Fruit fly (Drosophila melanogaster): Measurements from ENCODE around the gene CG6565.
A peak's percentile ranks its signal among the peaks of the same experiment; 100 is the strongest.

CG6565 gene

dm6 chr2L:13368940-13369339, 4.9 kb upstream of the CG6565 start, which contains the start of gene CG31855 (continued):
- no peak for TF ChIP-seq tio (GFP tag; optimal IDR thresholded peaks at IDR 0.05)
- TF ChIP-seq CG11456 (GFP tag; IDR thresholded peaks at IDR 0.05), result peak; percentile 90
- TF ChIP-seq vnd (GFP tag; IDR thresholded peaks at IDR 0.05; ENCODE audit: partially characterized antibody), result 0 out of 3 replicates have a peak, but pooled peaks have one; percentile 35
- TF ChIP-seq gcm (GFP tag; optimal IDR thresholded peaks at IDR 0.05), result peak; percentile 68
- no peak for TF ChIP-seq inv (GFP tag; IDR thresholded peaks at IDR 0.05; ENCODE audit: partially characterized antibody)
- peak; percentile 7 for TF ChIP-seq psq (GFP tag; optimal IDR thresholded peaks at IDR 0.05)
- TF ChIP-seq Ptx1 (GFP tag; IDR thresholded peaks at IDR 0.05), result peak; percentile 85
- peak; percentile 94 for TF ChIP-seq B-H2 (GFP tag; optimal IDR thresholded peaks at IDR 0.05)
- TF ChIP-seq CG6272 (GFP tag; IDR thresholded peaks at IDR 0.05), result peak; percentile 77
- TF ChIP-seq CG10979 (tag; optimal IDR thresholded peaks at IDR 0.05), result peak; percentile 70
- TF ChIP-seq caup (GFP tag; optimal IDR thresholded peaks at IDR 0.05; ENCODE audit: severe bottlenecking), result peak; percentile 87
- TF ChIP-seq Dfd (GFP tag; optimal IDR thresholded peaks at IDR 0.05), result no peak
- TF ChIP-seq Pdp1 (GFP tag; optimal IDR thresholded peaks at IDR 0.05), result peak; percentile 71 to 79
- TF ChIP-seq CG7372 (GFP tag; IDR thresholded peaks at IDR 0.05), result peak; percentile 78
- no peak for TF ChIP-seq NK7.1 (GFP tag; optimal IDR thresholded peaks at IDR 0.05)
- TF ChIP-seq bowl (GFP tag; IDR thresholded peaks at IDR 0.05), result no peak
- no peak for TF ChIP-seq hb (GFP tag; IDR thresholded peaks at IDR 0.05; ENCODE audit: partially characterized antibody)
- TF ChIP-seq CG3281 (GFP tag; optimal IDR thresholded peaks at IDR 0.05), result peak; percentile 84
- peak; percentile 85 for TF ChIP-seq Fer3 (tag; optimal IDR thresholded peaks at IDR 0.05)
- peak; percentile 80 for TF ChIP-seq CG17829 (tag; optimal IDR thresholded peaks at IDR 0.05)
- TF ChIP-seq CG6765 (GFP tag; optimal IDR thresholded peaks at IDR 0.05), result peak; percentile 84
- TF ChIP-seq maf-S (GFP tag; optimal IDR thresholded peaks at IDR 0.05), result peak; percentile 76
- peak; percentile 11 for TF ChIP-seq Atf3 (GFP tag; optimal IDR thresholded peaks at IDR 0.05)
- no peak for TF ChIP-seq h (optimal IDR thresholded peaks at IDR 0.05)
- peak; percentile 75 for TF ChIP-seq fd3F (GFP tag; optimal IDR thresholded peaks at IDR 0.05)
- no peak for TF ChIP-seq NC2α (GFP tag; optimal IDR thresholded peaks at IDR 0.05)
- TF ChIP-seq CG15479 (GFP tag; optimal IDR thresholded peaks at IDR 0.05), result no peak
- peak; percentile 94 for TF ChIP-seq NFAT (GFP tag; IDR thresholded peaks at IDR 0.05)
- peak; percentile 71 for TF ChIP-seq Blimp-1 (GFP tag; optimal IDR thresholded peaks at IDR 0.05)
- no peak for TF ChIP-seq Elba2 (GFP tag; optimal IDR thresholded peaks at IDR 0.05)
- peak; percentile 71 for TF ChIP-seq Asciz (GFP tag; optimal IDR thresholded peaks at IDR 0.05)
- 0 out of 3 replicates have a peak, but pooled peaks have one; percentile 30 for TF ChIP-seq CG6175 (GFP tag; IDR thresholded peaks at IDR 0.05)
- peak; percentile 96 for TF ChIP-seq CG10267 (tag; optimal IDR thresholded peaks at IDR 0.05)
- TF ChIP-seq Chrac-16 (GFP tag; optimal IDR thresholded peaks at IDR 0.05), result peak; percentile 85
- TF ChIP-seq Nf-YA (GFP tag; IDR thresholded peaks at IDR 0.05), result peak; percentile 62
- TF ChIP-seq grn (GFP tag; optimal IDR thresholded peaks at IDR 0.05), result no peak
- TF ChIP-seq cas (GFP tag; IDR thresholded peaks at IDR 0.05), result peak; percentile 84
- TF ChIP-seq CG9437 (GFP tag; optimal IDR thresholded peaks at IDR 0.05), result peak; percentile 68
- peak; percentile 77 for TF ChIP-seq HHEX (GFP tag; optimal IDR thresholded peaks at IDR 0.05)
- TF ChIP-seq rib (GFP tag; IDR thresholded peaks at IDR 0.05), result peak; percentile 80
- TF ChIP-seq Max (GFP tag; optimal IDR thresholded peaks at IDR 0.05), result peak; percentile 81
- TF ChIP-seq CG5953 (GFP tag; IDR thresholded peaks at IDR 0.05), result peak; percentile 73
- TF ChIP-seq Hr39 (optimal IDR thresholded peaks at IDR 0.05), result no peak
- TF ChIP-seq fd64A (GFP tag; optimal IDR thresholded peaks at IDR 0.05), result no peak
- peak; percentile 19; the same call in 1 of the 3 replicates for TF ChIP-seq B-H1 (GFP tag; IDR thresholded peaks at IDR 0.05)
- TF ChIP-seq CG14860 (GFP tag; IDR thresholded peaks at IDR 0.05; ENCODE audit: partially characterized antibody), result no peak
- TF ChIP-seq dimm (GFP tag; IDR thresholded peaks at IDR 0.05), result 0 out of 2 replicates have a peak, but pooled peaks have one; percentile 53
- peak; percentile 82 for TF ChIP-seq CG13123 (GFP tag; optimal IDR thresholded peaks at IDR 0.05)
- TF ChIP-seq Abd-B (GFP tag; optimal IDR thresholded peaks at IDR 0.05), result peak; percentile 30
- peak; percentile 53 for TF ChIP-seq sd (tag; optimal IDR thresholded peaks at IDR 0.05)
- TF ChIP-seq HLH4C (GFP tag; IDR thresholded peaks at IDR 0.05; ENCODE audit: partially characterized antibody), result no peak
